Fruit fly (Drosophila melanogaster) whole organism, embryonic: Measurements from ENCODE around the gene CG9184.

Experiments used
- ATbp ChIP-seq: fragments of 200-800 bp; sonication (Bioruptor generic); optimal IDR thresholded peaks from 2 replicates; lab custom pipeline; 2017; ENCODE audit warnings: missing biosample characterization, mild to moderate bottlenecking, missing genetic modification characterization, missing genetic modification reagents
- Atf3 ChIP-seq: fragments of 200-800 bp; sonication (Bioruptor generic); optimal IDR thresholded peaks from 3 replicates; lab custom pipeline; 2016; ENCODE audit warnings: missing biosample characterization, missing genetic modification characterization
- Atf6 ChIP-seq: fragments of 200-800 bp; sonication (Bioruptor generic); IDR thresholded peaks from 2 replicates; pipeline ENCODE4 v1.3.6; 2022; ENCODE audit warnings: missing biosample characterization, missing genetic modification characterization
- CG10274 ChIP-seq: fragments of 200-800 bp; sonication (Bioruptor generic); optimal IDR thresholded peaks from 3 replicates; lab custom pipeline; 2017; ENCODE audit warnings: missing biosample characterization, mild to moderate bottlenecking, missing genetic modification characterization
- CG10654 ChIP-seq: fragments of 200-800 bp; sonication (Bioruptor generic); optimal IDR thresholded peaks from 2 replicates; lab custom pipeline; 2016; ENCODE audit warnings: missing biosample characterization, missing genetic modification characterization
- CG11504 ChIP-seq: fragments of 200-800 bp; sonication (Bioruptor generic); optimal IDR thresholded peaks from 3 replicates; lab custom pipeline; 2019; ENCODE audit warnings: missing biosample characterization, mild to moderate bottlenecking, missing genetic modification characterization, moderate library complexity
- CG12236 ChIP-seq: fragments of 200-800 bp; sonication (Bioruptor generic); optimal IDR thresholded peaks from 2 replicates; lab custom pipeline; 2016; ENCODE audit warnings: missing biosample characterization, missing genetic modification characterization
- CG14860 ChIP-seq: fragments of 200-800 bp; sonication (Bioruptor generic); IDR thresholded peaks from 3 replicates; pipeline ENCODE4 v1.3.6; 2022; ENCODE audit warnings: missing biosample characterization, missing genetic modification characterization; ENCODE audit not compliant: partially characterized antibody
- CG14965 ChIP-seq: fragments of 200-800 bp; sonication (Bioruptor generic); optimal IDR thresholded peaks from 2 replicates; lab custom pipeline; 2016; ENCODE audit warnings: missing biosample characterization, missing genetic modification characterization, borderline replicate concordance
- CG17328 ChIP-seq: fragments of 200-800 bp; sonication (Bioruptor generic); IDR thresholded peaks from 2 replicates; pipeline ENCODE4 v1.3.6; 2022; ENCODE audit warnings: missing biosample characterization, missing genetic modification characterization
- CG17359 ChIP-seq: fragments of 200-800 bp; sonication (Bioruptor generic); optimal IDR thresholded peaks from 3 replicates; lab custom pipeline; 2018; ENCODE audit warnings: missing biosample characterization, mild to moderate bottlenecking, missing genetic modification characterization, moderate library complexity
- CG18011 ChIP-seq: fragments of 200-800 bp; sonication (Bioruptor generic); optimal IDR thresholded peaks from 2 replicates; lab custom pipeline; 2017; ENCODE audit warnings: missing biosample characterization, missing genetic modification characterization, mild to moderate bottlenecking, moderate library complexity, missing genotype
- CG18476 ChIP-seq: fragments of 200-800 bp; sonication (Bioruptor generic); optimal IDR thresholded peaks from 2 replicates; lab custom pipeline; 2016; ENCODE audit warnings: missing biosample characterization, mild to moderate bottlenecking, missing genetic modification characterization
- CG2202 ChIP-seq: fragments of 200-800 bp; sonication (Bioruptor generic); optimal IDR thresholded peaks from 2 replicates; lab custom pipeline; 2018; ENCODE audit warnings: missing biosample characterization, mild to moderate bottlenecking, missing genetic modification characterization
- CG2712 ChIP-seq: fragments of 200-800 bp; optimal IDR thresholded peaks from 3 replicates; lab custom pipeline; 2019; ENCODE audit warnings: missing biosample characterization, mild to moderate bottlenecking, missing genetic modification characterization, moderate library complexity
- CG3995 ChIP-seq: fragments of 200-800 bp; sonication (Bioruptor generic); optimal IDR thresholded peaks from 3 replicates; lab custom pipeline; 2016; ENCODE audit warnings: missing biosample characterization, missing genetic modification characterization
- CG7745 ChIP-seq: fragments of 200-800 bp; sonication (Bioruptor generic); optimal IDR thresholded peaks from 2 replicates; lab custom pipeline; 2018; ENCODE audit warnings: missing biosample characterization, mild to moderate bottlenecking, missing genetic modification characterization, moderate library complexity
- CG9215 ChIP-seq: fragments of 200-800 bp; sonication (Bioruptor generic); IDR thresholded peaks from 2 replicates; pipeline ENCODE4 v1.3.6; 2022; ENCODE audit warnings: missing biosample characterization, missing genetic modification characterization
- CG9932 ChIP-seq: fragments of 200-800 bp; sonication (Bioruptor generic); IDR thresholded peaks from 2 replicates; pipeline ENCODE4 v1.3.6; 2022; ENCODE audit warnings: missing biosample characterization, missing genetic modification characterization
- CTCF ChIP-seq: fragments of 200-800 bp; sonication (Bioruptor generic); optimal IDR thresholded peaks from 2 replicates; lab custom pipeline; 2017; ENCODE audit warnings: missing biosample characterization, mild to moderate bottlenecking, missing genetic modification characterization, moderate library complexity
- Doc3 ChIP-seq: fragments of 200-800 bp; sonication (Bioruptor generic); IDR thresholded peaks from 3 replicates; pipeline ENCODE4 v1.3.6; 2022; ENCODE audit warnings: missing biosample characterization, missing genetic modification characterization; ENCODE audit not compliant: partially characterized antibody
- Ets97D ChIP-seq: fragments of 200-800 bp; sonication (Bioruptor generic); optimal IDR thresholded peaks from 3 replicates; lab custom pipeline; 2016; ENCODE audit warnings: missing biosample characterization, missing genetic modification characterization
- Gug ChIP-seq: fragments of 200-800 bp; sonication (Bioruptor generic); IDR thresholded peaks from 4 replicates; pipeline ENCODE4 v1.3.6; 2022; ENCODE audit warnings: missing biosample characterization, missing genetic modification characterization
- Lim3 ChIP-seq: fragments of 200-800 bp; sonication (Bioruptor generic); IDR thresholded peaks from 2 replicates; pipeline ENCODE4 v1.3.6; 2022; ENCODE audit warnings: missing biosample characterization, missing genetic modification characterization
- MBD-R2 ChIP-seq: fragments of 200-800 bp; sonication (Bioruptor generic); IDR thresholded peaks from 2 replicates; pipeline ENCODE4 v1.3.6; 2022; ENCODE audit warnings: missing biosample characterization, missing genetic modification characterization
- Nf-YB ChIP-seq: fragments of 200-800 bp; sonication (Bioruptor generic); optimal IDR thresholded peaks from 3 replicates; lab custom pipeline; 2019; ENCODE audit warnings: missing biosample characterization, mild to moderate bottlenecking, missing genetic modification characterization, moderate library complexity
- Nf-YC ChIP-seq: fragments of 200-800 bp; optimal IDR thresholded peaks from 3 replicates; lab custom pipeline; 2019; ENCODE audit warnings: missing biosample characterization, mild to moderate bottlenecking, missing genetic modification characterization, moderate library complexity
- Taf1 ChIP-seq: fragments of 200-800 bp; sonication (Bioruptor generic); IDR thresholded peaks from 2 replicates; pipeline ENCODE4 v1.3.6; 2022; ENCODE audit warnings: missing biosample characterization, missing genetic modification characterization
- Trl ChIP-seq, 3 experiments: fragments of >200 bp in 2 of 3; fragments of 200-800 bp in 1 of 3; sonication (Bioruptor generic) in 1 of 3; optimal IDR thresholded peaks; 2 replicates in 1 of 3; 3 replicates in 2 of 3; lab custom pipeline; 2016 to 2017; ENCODE audit warnings: missing biosample characterization in 1 of 3, missing genetic modification characterization in 1 of 3
- Vsx1 ChIP-seq: fragments of 200-800 bp; sonication (Bioruptor generic); optimal IDR thresholded peaks from 2 replicates; lab custom pipeline; 2017; ENCODE audit warnings: missing biosample characterization, mild to moderate bottlenecking, missing genetic modification characterization, missing genetic modification reagents
- abd-A ChIP-seq: fragments of 200-800 bp; sonication (Bioruptor generic); optimal IDR thresholded peaks from 3 replicates; lab custom pipeline; 2019; ENCODE audit warnings: missing biosample characterization, mild to moderate bottlenecking, missing genetic modification characterization, moderate library complexity
- cad ChIP-seq: fragments of >200 bp; optimal IDR thresholded peaks from 2 replicates; lab custom pipeline; 2017; ENCODE audit warnings: missing biosample characterization, missing genetic modification characterization
- chinmo ChIP-seq: fragments of 200-800 bp; sonication (Bioruptor generic); IDR thresholded peaks from 4 replicates; pipeline ENCODE4 v1.3.6; 2022; ENCODE audit warnings: missing biosample characterization, missing genetic modification characterization; ENCODE audit not compliant: partially characterized antibody
- crol ChIP-seq: fragments of 200-800 bp; sonication (Bioruptor generic); IDR thresholded peaks from 2 replicates; pipeline ENCODE4 v1.3.6; 2022; ENCODE audit warnings: missing biosample characterization, missing genetic modification characterization
- crp ChIP-seq, 2 experiments: fragments of 200-800 bp; sonication (Bioruptor generic); optimal IDR thresholded peaks; 2 replicates in 1 of 2; 3 replicates in 1 of 2; lab custom pipeline; 2017; ENCODE audit warnings: missing biosample characterization in 2 of 2, missing genetic modification characterization in 2 of 2, mild to moderate bottlenecking in 1 of 2, moderate library complexity in 1 of 2
- dan ChIP-seq: fragments of 200-800 bp; sonication (Bioruptor generic); IDR thresholded peaks from 2 replicates; pipeline ENCODE4 v1.3.6; 2022; ENCODE audit warnings: missing biosample characterization, missing genetic modification characterization
- danr ChIP-seq: fragments of 200-800 bp; sonication (Bioruptor generic); IDR thresholded peaks from 2 replicates; pipeline ENCODE4 v1.3.6; 2022; ENCODE audit warnings: missing biosample characterization, missing genetic modification characterization
- en ChIP-seq: fragments of 200-800 bp; sonication (Bioruptor generic); optimal IDR thresholded peaks from 2 replicates; lab custom pipeline; 2016; ENCODE audit warnings: missing biosample characterization, missing genetic modification characterization
- ftz-f1 ChIP-seq: fragments of 200-800 bp; sonication (Bioruptor generic); optimal IDR thresholded peaks from 2 replicates; lab custom pipeline; 2016; ENCODE audit warnings: missing biosample characterization, missing genetic modification characterization
- gt ChIP-seq: fragments of 200-800 bp; sonication (Bioruptor generic); IDR thresholded peaks from 2 replicates; pipeline ENCODE4 v1.3.6; 2022; ENCODE audit warnings: missing biosample characterization, missing genetic modification characterization
- nmo ChIP-seq: fragments of 200-800 bp; sonication (Bioruptor generic); optimal IDR thresholded peaks from 2 replicates; lab custom pipeline; 2018; ENCODE audit warnings: missing biosample characterization, mild to moderate bottlenecking, missing genetic modification characterization, moderate library complexity
- nom ChIP-seq: fragments of 200-800 bp; sonication (Bioruptor generic); optimal IDR thresholded peaks from 2 replicates; lab custom pipeline; 2017; ENCODE audit warnings: missing biosample characterization, missing genetic modification characterization, mild to moderate bottlenecking, moderate library complexity, missing genetic modification reagents
- pan ChIP-seq, 4 experiments: fragments of >200 bp in 3 of 4; fragments of 200-800 bp in 1 of 4; sonication (Bioruptor generic) in 1 of 4; optimal IDR thresholded peaks in 3 of 4; IDR thresholded peaks in 1 of 4; 2 replicates each; pipeline versions ENCODE4 v1.3.6 to Lab custom; 2017 to 2022; ENCODE audit warnings: missing biosample characterization in 2 of 4, missing genetic modification characterization in 2 of 4, mixed read lengths in 1 of 4
- peb ChIP-seq: fragments of 200-800 bp; sonication (Bioruptor generic); IDR thresholded peaks from 2 replicates; pipeline ENCODE4 v1.3.6; 2022; ENCODE audit warnings: missing biosample characterization, missing genetic modification characterization
- scrt ChIP-seq: fragments of 200-800 bp; sonication (Bioruptor generic); optimal IDR thresholded peaks from 2 replicates; lab custom pipeline; 2018; ENCODE audit warnings: missing biosample characterization, mild to moderate bottlenecking, missing genetic modification characterization, moderate library complexity
- sens ChIP-seq: fragments of 200-800 bp; sonication (Bioruptor generic); peaks from one replicate; lab custom pipeline; 2016; ENCODE audit warnings: missing biosample characterization, missing genetic modification characterization
- slou ChIP-seq: fragments of 200-800 bp; sonication (Bioruptor generic); optimal IDR thresholded peaks from 3 replicates; lab custom pipeline; 2016; ENCODE audit warnings: missing biosample characterization, missing genetic modification characterization
- sna ChIP-seq: fragments of 200-800 bp; sonication (Bioruptor generic); IDR thresholded peaks from 2 replicates; pipeline ENCODE4 v1.3.6; 2022; ENCODE audit warnings: missing biosample characterization, missing genetic modification characterization; ENCODE audit not compliant: partially characterized antibody
- trem ChIP-seq: fragments of 200-800 bp; optimal IDR thresholded peaks from 3 replicates; lab custom pipeline; 2019; ENCODE audit warnings: missing biosample characterization, mild to moderate bottlenecking, missing genetic modification characterization, moderate library complexity

CG9184 gene

dm6 chr3L:1300076-1300635 is 22.4 kb downstream of the CG9184 start (continued):
- TF ChIP-seq crp (GFP tag; optimal IDR thresholded peaks at IDR 0.05; lab: Kevin White, UChicago) (peak in 1 of 2 experiments; percentile 39), Atf3 (GFP tag; lab: Kevin White, UChicago) (no peak), CG3995 (GFP tag; lab: Kevin White, UChicago) (no peak), CG10654 (GFP tag; lab: Kevin White, UChicago) (peak; percentile 72), Doc3 (GFP tag; lab: Robert Waterston, UW) (no peak), CG11504 (tag; lab: Kevin White, UChicago) (peak; percentile 88), CG7745 (tag; lab: Kevin White, UChicago) (no peak), sna (no peak), CG2712 (tag; lab: Kevin White, UChicago) (peak; percentile 95), Vsx1 (no peak), ATbp (GFP tag; lab: Kevin White, UChicago) (peak; percentile 84), sens (GFP tag; lab: Kevin White, UChicago) (peak; percentile 88), Nf-YB (GFP tag; lab: Kevin White, UChicago) (peak; percentile 69), Taf1 (peak; percentile 39; the same call in 1 of the 2 replicates), CG18476 (GFP tag; lab: Kevin White, UChicago) (peak; percentile 69), Nf-YC (tag; lab: Kevin White, UChicago) (peak; percentile 70), pan (optimal IDR thresholded peaks at IDR 0.05; lab: Kevin White, UChicago) (no peak), pan (GFP tag; optimal IDR thresholded peaks at IDR 0.05 in 1 of 2, IDR thresholded peaks at IDR 0.05 in 1 of 2) (peak in 1 of 2 experiments; percentile 82), CG10274 (GFP tag; lab: Kevin White, UChicago) (peak; percentile 37), CTCF (GFP tag; lab: Kevin White, UChicago) (peak; percentile 39), scrt (GFP tag; lab: Kevin White, UChicago) (peak; percentile 72), CG14965 (GFP tag; lab: Kevin White, UChicago) (no peak), dan (no peak), MBD-R2 (GFP tag; lab: Robert Waterston, UW) (0 out of 2 replicates have a peak, but pooled peaks have one; percentile 46), danr (peak; percentile 65), Trl (optimal IDR thresholded peaks at IDR 0.05; lab: Kevin White, UChicago) (peak in 1 of 2 experiments; percentile 0), Trl (GFP tag; optimal IDR thresholded peaks at IDR 0.05; lab: Kevin White, UChicago) (peak; percentile 29), ftz-f1 (GFP tag; lab: Kevin White, UChicago) (no peak), gt (no peak), CG9215 (GFP tag; lab: Robert Waterston, UW) (peak; percentile 56), abd-A (tag; lab: Kevin White, UChicago) (no peak), CG12236 (GFP tag; lab: Kevin White, UChicago) (peak; percentile 4), CG17359 (peak; percentile 87), Atf6 (GFP tag; lab: Robert Waterston, UW) (peak; percentile 77), crol (GFP tag; lab: Robert Waterston, UW) (peak; percentile 85), CG2202 (tag; lab: Kevin White, UChicago) (peak; percentile 71), CG14860 (no peak), peb (GFP tag; lab: Robert Waterston, UW) (peak; percentile 70; the same call in 1 of the 2 replicates), trem (tag; lab: Kevin White, UChicago) (peak; percentile 86), CG18011 (peak; percentile 28), Gug (GFP tag; lab: Robert Waterston, UW) (peak; percentile 51), Ets97D (peak; percentile 19), CG17328 (GFP tag; lab: Robert Waterston, UW) (peak; percentile 80), slou (GFP tag; lab: Kevin White, UChicago) (no peak), chinmo (no peak), en (no peak), Lim3 (GFP tag; lab: Robert Waterston, UW) (no peak), nmo (GFP tag; lab: Kevin White, UChicago) (peak; percentile 90), nom (GFP tag; lab: Kevin White, UChicago) (peak; percentile 39), cad (GFP tag; lab: Kevin White, UChicago) (no peak), CG9932 (GFP tag; lab: Robert Waterston, UW) (peak; percentile 68)
